Fruit fly (Drosophila melanogaster): ENCODE measurements around the gene nac.

- TF ChIP-seq eg (GFP tag; IDR thresholded peaks at IDR 0.05) (no peak), fkh (GFP tag; optimal IDR thresholded peaks at IDR 0.05) (no peak), CG8632 (GFP tag; optimal IDR thresholded peaks at IDR 0.05) (no peak), Hr39 (GFP tag; optimal IDR thresholded peaks at IDR 0.05) (no peak), ss (GFP tag; optimal IDR thresholded peaks at IDR 0.05) (no peak), CG6276 (GFP tag; optimal IDR thresholded peaks at IDR 0.05) (no peak), svp (GFP tag) (no peak), CG3032 (tag; optimal IDR thresholded peaks at IDR 0.05) (no peak), CG31627 (GFP tag; optimal IDR thresholded peaks at IDR 0.05) (no peak), CG4318 (GFP tag; optimal IDR thresholded peaks at IDR 0.05) (no peak), CG11294 (GFP tag; IDR thresholded peaks at IDR 0.05) (no peak), dsx (GFP tag; optimal IDR thresholded peaks at IDR 0.05; ENCODE audit: poor library complexity, severe bottlenecking) (no peak)
Measured at dm6 chr3R:8334471-8334783, 30.6 kb upstream of the nac start.

All from whole organism, prepupa.